Worm (Caenorhabditis elegans): ENCODE data around the gene cyp-25A4.
A peak's percentile ranks its signal among the peaks of the same experiment; 100 is the strongest.
"Not testable (repeated sequence)": the region's sequence is repeated elsewhere in the genome, so short reads cannot be mapped to it uniquely, and the experiment has no call there.

The cyp-25A4 gene

DNA sequence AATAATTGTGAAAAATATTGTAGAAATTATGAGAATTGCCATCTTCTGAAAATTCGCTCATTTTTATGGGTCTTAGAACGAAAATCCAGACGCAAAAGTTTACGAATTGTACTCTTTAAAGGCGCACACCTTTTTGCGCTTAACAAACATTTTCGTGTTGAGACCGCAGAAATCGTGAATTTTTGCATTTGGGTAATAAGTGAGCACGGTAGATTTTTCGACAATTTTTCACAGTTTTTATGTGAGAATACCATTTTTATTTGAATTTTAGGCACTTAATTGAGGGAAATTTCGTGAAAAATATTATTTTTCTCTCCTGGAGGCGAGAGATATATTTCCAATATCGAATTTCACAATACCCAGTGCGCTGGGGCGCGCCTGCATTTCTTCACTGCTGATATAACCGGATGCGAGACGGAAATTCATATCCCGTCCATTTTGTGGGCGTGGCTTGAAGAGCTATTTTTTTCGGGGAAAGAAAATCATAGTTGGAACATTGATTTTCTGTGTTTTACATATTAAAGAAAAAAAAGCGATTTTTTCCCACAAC lies at the start of gene cyp-25A4:
Gene cyp-25A4 (minus strand): TSS at position 51 of the 550 bp plus-strand sequence.
- not testable (repeated sequence) for TF ChIP-seq drap-1 (GFP tag; optimal IDR thresholded peaks at IDR 0.05); unc-62 (GFP tag; optimal IDR thresholded peaks at IDR 0.05); lsy-2 (tag; optimal IDR thresholded peaks at IDR 0.05)

DNA sequence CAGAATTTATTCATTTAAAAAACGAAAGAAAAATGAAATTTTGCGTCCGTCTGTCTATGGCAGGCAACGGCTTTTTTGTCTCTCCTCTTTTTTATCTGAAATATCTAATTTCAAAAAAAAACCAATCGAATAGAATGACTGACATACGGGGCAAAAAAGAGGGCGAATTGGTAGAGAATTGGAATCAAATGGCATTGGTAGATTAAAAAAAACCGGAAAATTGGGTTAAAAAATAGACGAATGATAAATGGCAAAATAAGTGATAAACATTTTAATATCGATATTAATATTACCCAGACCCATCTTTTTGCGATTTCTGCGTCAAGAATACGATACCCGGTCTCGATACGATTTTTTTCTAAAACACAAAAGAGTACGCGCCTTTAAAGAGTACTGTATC lies 49.7 kb upstream of the cyp-25A4 start, which contains the start of gene tir-1:
Gene tir-1 (minus strand): TSS at position 101 of the 400 bp plus-strand sequence.
- TF ChIP-seq nhr-28 (tag; optimal IDR thresholded peaks at IDR 0.05) (no peak), ceh-83 (GFP tag; optimal IDR thresholded peaks at IDR 0.05) (no peak), mab-5 (tag; optimal IDR thresholded peaks at IDR 0.05) (no peak), ztf-11 (tag; optimal IDR thresholded peaks at IDR 0.05) (no peak), unc-120 (tag; optimal IDR thresholded peaks at IDR 0.05; ENCODE audit: poor library complexity, severe bottlenecking) (no peak), mep-1 (tag; optimal IDR thresholded peaks at IDR 0.05) (no peak), cnd-1 (tag; optimal IDR thresholded peaks at IDR 0.05) (no peak), zip-8 (tag; optimal IDR thresholded peaks at IDR 0.05) (no peak), sptf-1 (tag; optimal IDR thresholded peaks at IDR 0.05) (no peak), ces-1 (GFP tag; optimal IDR thresholded peaks at IDR 0.05) (no peak), lsy-2 (tag; optimal IDR thresholded peaks at IDR 0.05) (no peak), hlh-1 (tag; optimal IDR thresholded peaks at IDR 0.05) (no peak), blmp-1 (tag; optimal IDR thresholded peaks at IDR 0.05) (no peak), nhr-76 (tag; optimal IDR thresholded peaks at IDR 0.05) (no peak), M03D4.4 (tag; optimal IDR thresholded peaks at IDR 0.05) (no peak), elt-1 (tag; optimal IDR thresholded peaks at IDR 0.05; ENCODE audit: borderline replicate concordance, insufficient read depth) (no peak), drap-1 (GFP tag; optimal IDR thresholded peaks at IDR 0.05) (no peak), pha-4 (tag; optimal IDR thresholded peaks at IDR 0.05) (no peak)

DNA sequence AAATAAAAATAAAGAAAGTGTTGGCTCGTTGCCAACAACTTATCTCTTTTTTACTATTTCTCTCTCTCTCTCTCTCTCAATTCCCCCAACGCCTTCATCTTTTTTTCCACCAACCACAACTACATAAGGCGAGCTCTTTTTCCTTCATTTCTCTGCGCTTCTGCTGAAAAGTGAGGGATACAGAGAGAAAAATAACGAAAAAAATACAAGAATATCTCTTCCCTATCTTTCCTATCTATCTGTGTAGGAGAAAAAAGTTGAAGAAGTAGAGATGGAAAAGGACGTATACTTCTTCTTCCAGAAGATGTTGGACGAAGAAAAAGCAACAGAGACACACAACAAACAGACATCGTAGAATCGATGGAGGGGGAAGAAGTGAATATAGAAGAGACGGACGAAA lies 47.0 kb upstream of the cyp-25A4 start:
- TF ChIP-seq ces-1 (GFP tag; optimal IDR thresholded peaks at IDR 0.05), result peak; percentile 62
- TF ChIP-seq sptf-1 (tag; optimal IDR thresholded peaks at IDR 0.05), result no peak

DNA sequence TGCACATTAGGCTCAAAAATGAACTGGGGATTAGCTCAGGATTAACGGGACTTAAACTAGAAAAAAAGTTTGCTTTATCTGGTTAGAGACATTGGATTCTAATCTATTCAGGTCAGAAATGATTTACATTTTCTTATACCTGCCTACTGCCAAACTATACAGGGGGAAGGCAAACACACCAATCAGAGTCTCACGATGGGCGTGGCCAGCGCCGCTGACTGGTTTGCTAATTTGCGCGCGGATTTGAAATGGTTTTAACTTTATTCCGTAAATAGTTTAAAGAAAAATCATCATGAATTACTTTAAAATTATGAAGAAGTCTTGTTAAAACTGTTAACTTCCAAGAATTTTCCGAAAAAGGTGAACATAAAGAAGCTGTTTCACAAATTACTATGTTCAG lies 46.5 kb upstream of the cyp-25A4 start:
- TF ChIP-seq pha-4 (tag; optimal IDR thresholded peaks at IDR 0.05) (no peak), zip-8 (tag; optimal IDR thresholded peaks at IDR 0.05) (no peak), unc-62 (GFP tag; optimal IDR thresholded peaks at IDR 0.05) (no peak), unc-120 (tag; optimal IDR thresholded peaks at IDR 0.05; ENCODE audit: poor library complexity, severe bottlenecking) (no peak), nhr-2 (tag; optimal IDR thresholded peaks at IDR 0.05) (no peak), ceh-43 (GFP tag; optimal IDR thresholded peaks at IDR 0.05) (no peak), sem-2 (GFP tag; optimal IDR thresholded peaks at IDR 0.05) (no peak), nhr-12 (tag; optimal IDR thresholded peaks at IDR 0.05) (no peak), tbx-8 (GFP tag; optimal IDR thresholded peaks at IDR 0.05) (no peak)

DNA sequence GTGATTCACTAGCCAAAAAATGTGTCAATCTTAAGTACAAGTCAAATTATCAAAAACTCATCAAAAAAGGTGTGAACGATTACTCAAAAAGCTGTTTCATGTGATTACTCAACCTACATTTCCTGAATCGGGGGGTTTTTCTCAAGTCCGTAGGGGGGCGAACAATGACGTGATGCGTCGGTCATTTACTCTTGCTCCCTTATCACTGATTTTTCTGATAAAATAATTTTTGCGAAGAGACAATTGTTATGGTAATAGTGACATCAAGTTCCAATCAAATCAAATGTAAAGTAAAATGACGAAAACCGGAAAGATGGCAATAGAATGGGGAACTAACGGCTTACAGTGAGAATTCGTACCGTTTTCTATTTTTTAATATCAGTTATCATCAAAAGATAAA lies 42.1 kb upstream of the cyp-25A4 start:
- TF ChIP-seq unc-39 (tag; optimal IDR thresholded peaks at IDR 0.05), result no peak
- no peak for TF ChIP-seq ceh-43 (GFP tag; optimal IDR thresholded peaks at IDR 0.05)
- TF ChIP-seq drap-1 (GFP tag; optimal IDR thresholded peaks at IDR 0.05), result no peak
- TF ChIP-seq sem-2 (GFP tag; optimal IDR thresholded peaks at IDR 0.05), result no peak
- TF ChIP-seq nhr-76 (tag; optimal IDR thresholded peaks at IDR 0.05), result no peak
- no peak for TF ChIP-seq nhr-237 (tag; optimal IDR thresholded peaks at IDR 0.05)
- TF ChIP-seq pha-4 (tag; optimal IDR thresholded peaks at IDR 0.05), result no peak
- no peak for TF ChIP-seq lsy-2 (tag; optimal IDR thresholded peaks at IDR 0.05)
- no peak for TF ChIP-seq sptf-1 (tag; optimal IDR thresholded peaks at IDR 0.05)
- TF ChIP-seq elt-1 (tag; optimal IDR thresholded peaks at IDR 0.05; ENCODE audit: borderline replicate concordance, insufficient read depth), result no peak
- no peak for TF ChIP-seq blmp-1 (tag; optimal IDR thresholded peaks at IDR 0.05)
- no peak for TF ChIP-seq ceh-83 (GFP tag; optimal IDR thresholded peaks at IDR 0.05)
- no peak for TF ChIP-seq mab-5 (tag; optimal IDR thresholded peaks at IDR 0.05)
- TF ChIP-seq hlh-1 (tag; optimal IDR thresholded peaks at IDR 0.05), result no peak
- TF ChIP-seq lin-13 (tag; optimal IDR thresholded peaks at IDR 0.05), result no peak
- TF ChIP-seq tbx-8 (GFP tag; optimal IDR thresholded peaks at IDR 0.05), result no peak
- no peak for TF ChIP-seq unc-120 (tag; optimal IDR thresholded peaks at IDR 0.05; ENCODE audit: poor library complexity, severe bottlenecking)
- TF ChIP-seq unc-62 (GFP tag; optimal IDR thresholded peaks at IDR 0.05), result no peak
- TF ChIP-seq nhr-12 (tag; optimal IDR thresholded peaks at IDR 0.05), result no peak
- no peak for TF ChIP-seq zip-8 (tag; optimal IDR thresholded peaks at IDR 0.05)

DNA sequence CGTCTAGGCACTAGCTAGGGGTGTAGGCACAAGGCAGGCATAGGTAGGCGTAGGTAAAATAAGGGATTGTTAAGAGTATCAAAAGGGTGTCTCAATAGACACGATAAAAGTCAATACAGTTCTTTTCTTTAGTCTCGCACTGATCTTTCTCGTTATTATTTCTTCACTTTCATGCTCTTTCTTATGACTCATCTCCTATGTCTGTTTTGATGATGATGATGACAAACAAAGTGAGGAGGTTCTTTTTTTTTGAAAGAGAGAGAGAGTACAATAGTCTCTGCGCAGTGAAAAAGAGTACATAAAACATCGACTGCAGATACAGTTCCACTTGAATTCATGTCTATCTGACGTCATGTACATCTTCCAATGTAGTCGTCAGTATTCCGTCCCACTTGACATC lies 38.0 kb upstream of the cyp-25A4 start:
- TF ChIP-seq nhr-12 (tag; optimal IDR thresholded peaks at IDR 0.05), result no peak
- no peak for TF ChIP-seq blmp-1 (tag; optimal IDR thresholded peaks at IDR 0.05)
- TF ChIP-seq unc-120 (tag; optimal IDR thresholded peaks at IDR 0.05; ENCODE audit: poor library complexity, severe bottlenecking), result no peak
- TF ChIP-seq tbx-8 (GFP tag; optimal IDR thresholded peaks at IDR 0.05), result no peak
- no peak for TF ChIP-seq elt-3 (tag; optimal IDR thresholded peaks at IDR 0.05)
- no peak for TF ChIP-seq sem-2 (GFP tag; optimal IDR thresholded peaks at IDR 0.05)
- no peak for TF ChIP-seq lin-13 (tag; optimal IDR thresholded peaks at IDR 0.05)
- no peak for TF ChIP-seq M03D4.4 (tag; optimal IDR thresholded peaks at IDR 0.05)
- no peak for TF ChIP-seq sptf-1 (tag; optimal IDR thresholded peaks at IDR 0.05)
- TF ChIP-seq mab-5 (tag; optimal IDR thresholded peaks at IDR 0.05), result no peak
- no peak for TF ChIP-seq zip-8 (tag; optimal IDR thresholded peaks at IDR 0.05)
- no peak for TF ChIP-seq drap-1 (GFP tag; optimal IDR thresholded peaks at IDR 0.05)
- no peak for TF ChIP-seq cnd-1 (tag; optimal IDR thresholded peaks at IDR 0.05)
- TF ChIP-seq nhr-237 (tag; optimal IDR thresholded peaks at IDR 0.05), result no peak
- no peak for TF ChIP-seq snpc-4 (tag; optimal IDR thresholded peaks at IDR 0.05)
- TF ChIP-seq unc-39 (tag; optimal IDR thresholded peaks at IDR 0.05), result no peak
- no peak for TF ChIP-seq ces-1 (GFP tag; optimal IDR thresholded peaks at IDR 0.05)
- TF ChIP-seq nhr-28 (tag; optimal IDR thresholded peaks at IDR 0.05), result no peak
- no peak for TF ChIP-seq lsy-2 (tag; optimal IDR thresholded peaks at IDR 0.05)
- no peak for TF ChIP-seq nhr-76 (tag; optimal IDR thresholded peaks at IDR 0.05)
